Worm (Caenorhabditis elegans): Measurements from ENCODE around the gene Y57G11C.20.

DNA sequence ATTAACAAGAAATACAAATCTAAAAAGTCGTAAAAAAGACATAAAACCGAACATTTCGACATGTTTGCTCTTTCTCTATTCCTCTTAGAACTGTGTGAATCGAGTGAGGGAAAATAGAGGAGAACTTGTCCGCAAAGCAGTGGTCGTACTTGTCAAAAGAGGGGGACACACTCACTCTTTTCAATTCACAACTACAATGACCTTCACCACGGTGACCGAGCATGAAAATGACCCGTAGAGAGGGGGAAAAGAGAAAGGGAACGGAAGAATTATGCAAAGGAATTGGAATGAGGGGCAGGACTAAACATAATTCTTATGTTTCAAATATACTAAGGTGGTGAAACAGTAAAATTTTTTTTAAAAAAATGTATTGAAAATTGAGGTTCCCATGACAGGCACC, 9.6 kb upstream of the Y57G11C.20 start:
- TF ChIP-seq ama-1 (optimal IDR thresholded peaks at IDR 0.05): no peak
- TF ChIP-seq ceh-13 (GFP tag; optimal IDR thresholded peaks at IDR 0.05): no peak
- TF ChIP-seq B0310.2 (tag; optimal IDR thresholded peaks at IDR 0.05): no peak
- TF ChIP-seq flt-1 (GFP tag; IDR thresholded peaks at IDR 0.05): no peak
- no peak for TF ChIP-seq aly-1 (tag; optimal IDR thresholded peaks at IDR 0.05)
- no peak for TF ChIP-seq hmbx-1 (tag; optimal IDR thresholded peaks at IDR 0.05)
- no peak for TF ChIP-seq tbx-11 (GFP tag; IDR thresholded peaks at IDR 0.05)
- TF ChIP-seq sea-1 (GFP tag; conservative IDR thresholded peaks at IDR 0.05): no peak
- TF ChIP-seq tra-4 (tag; optimal IDR thresholded peaks at IDR 0.05): no peak
- no peak for TF ChIP-seq tbx-37 (GFP tag; conservative IDR thresholded peaks at IDR 0.05)
